Fruit fly (Drosophila melanogaster) whole organism, embryonic: ENCODE measurements around the gene GstT4.
A peak's percentile ranks its signal among the peaks of the same experiment; 100 is the strongest.

Experiments used
- Bgb ChIP-seq: fragments of 200-800 bp; sonication (Bioruptor generic); IDR thresholded peaks from 2 replicates; pipeline ENCODE4 v1.3.6; 2022; ENCODE audit warnings: missing biosample characterization, missing genetic modification characterization; ENCODE audit not compliant: partially characterized antibody
- CG10321 ChIP-seq: fragments of 200-800 bp; sonication (Bioruptor generic); IDR thresholded peaks from 2 replicates; pipeline ENCODE4 v1.3.6; 2022; ENCODE audit warnings: missing biosample characterization, missing genetic modification characterization
- CG11398 ChIP-seq: fragments of 200-800 bp; sonication (Bioruptor generic); optimal IDR thresholded peaks from 2 replicates; lab custom pipeline; 2016; ENCODE audit warnings: missing biosample characterization, missing genetic modification characterization
- CG11504 ChIP-seq: fragments of 200-800 bp; sonication (Bioruptor generic); optimal IDR thresholded peaks from 3 replicates; lab custom pipeline; 2019; ENCODE audit warnings: missing biosample characterization, mild to moderate bottlenecking, missing genetic modification characterization, moderate library complexity
- CG11723 ChIP-seq: fragments of 200-800 bp; sonication (Bioruptor generic); optimal IDR thresholded peaks from 2 replicates; lab custom pipeline; 2017; ENCODE audit warnings: missing biosample characterization, mild to moderate bottlenecking, missing genetic modification characterization
- CG12236 ChIP-seq: fragments of 200-800 bp; sonication (Bioruptor generic); optimal IDR thresholded peaks from 2 replicates; lab custom pipeline; 2016; ENCODE audit warnings: missing biosample characterization, missing genetic modification characterization
- CG12391 ChIP-seq: fragments of 200-800 bp; sonication (Bioruptor generic); optimal IDR thresholded peaks from 3 replicates; lab custom pipeline; 2018; ENCODE audit warnings: missing biosample characterization, mild to moderate bottlenecking, missing genetic modification characterization, moderate library complexity
- CG1602 ChIP-seq: fragments of 200-800 bp; sonication (Bioruptor generic); optimal IDR thresholded peaks from 3 replicates; lab custom pipeline; 2016; ENCODE audit warnings: missing biosample characterization, missing genetic modification characterization
- CG16863 ChIP-seq: fragments of 200-800 bp; sonication (Bioruptor generic); optimal IDR thresholded peaks from 3 replicates; lab custom pipeline; 2016; ENCODE audit warnings: missing biosample characterization, missing genetic modification characterization
- CG17829 ChIP-seq: fragments of 200-800 bp; optimal IDR thresholded peaks from 2 replicates; lab custom pipeline; 2019; ENCODE audit warnings: missing biosample characterization, mild to moderate bottlenecking, missing genetic modification characterization, moderate library complexity
- CG2199 ChIP-seq: fragments of 200-800 bp; sonication (Bioruptor generic); IDR thresholded peaks from 3 replicates; pipeline ENCODE4 v1.3.6; 2022; ENCODE audit warnings: missing biosample characterization, missing genetic modification characterization
- CG30403 ChIP-seq: fragments of 200-800 bp; sonication (Bioruptor generic); optimal IDR thresholded peaks from 3 replicates; lab custom pipeline; 2016; ENCODE audit warnings: missing biosample characterization, missing genetic modification characterization
- CG32767 ChIP-seq: fragments of 200-800 bp; sonication (Bioruptor generic); IDR thresholded peaks from 2 replicates; pipeline ENCODE4 v1.3.6; 2022; ENCODE audit warnings: missing biosample characterization, missing genetic modification characterization
- CG32772 ChIP-seq: fragments of 200-800 bp; sonication (Bioruptor generic); IDR thresholded peaks from 2 replicates; pipeline ENCODE4 v1.3.6; 2022; ENCODE audit warnings: missing biosample characterization, missing genetic modification characterization
- CG6813 ChIP-seq: fragments of 200-800 bp; sonication (Bioruptor generic); optimal IDR thresholded peaks from 2 replicates; lab custom pipeline; 2017; ENCODE audit warnings: missing biosample characterization, missing genetic modification characterization, mild to moderate bottlenecking, moderate library complexity, missing genetic modification reagents
- CG8281 ChIP-seq: fragments of 200-800 bp; sonication (Bioruptor generic); optimal IDR thresholded peaks from 2 replicates; lab custom pipeline; 2018; ENCODE audit warnings: missing biosample characterization, mild to moderate bottlenecking, missing genetic modification characterization, moderate library complexity
- CG8290 ChIP-seq, 3 experiments: fragments of 200-800 bp; sonication (Bioruptor generic); optimal IDR thresholded peaks; 2 replicates each; lab custom pipeline; 2016 to 2019; ENCODE audit warnings: missing biosample characterization in 3 of 3, missing genetic modification characterization in 3 of 3, mild to moderate bottlenecking in 2 of 3, moderate library complexity in 1 of 3
- CG9609 ChIP-seq: fragments of 200-800 bp; sonication (Bioruptor generic); optimal IDR thresholded peaks from 3 replicates; lab custom pipeline; 2016; ENCODE audit warnings: missing biosample characterization, missing genetic modification characterization
- CG9797 ChIP-seq: fragments of 200-800 bp; sonication (Bioruptor generic); optimal IDR thresholded peaks from 3 replicates; lab custom pipeline; 2018; ENCODE audit warnings: missing biosample characterization, mild to moderate bottlenecking, missing genetic modification characterization
- CoRest ChIP-seq: fragments of 200-800 bp; sonication (Bioruptor generic); optimal IDR thresholded peaks from 3 replicates; lab custom pipeline; 2018; ENCODE audit warnings: missing biosample characterization, mild to moderate bottlenecking, missing genetic modification characterization, moderate library complexity
- Dbx ChIP-seq: fragments of 200-800 bp; sonication (Bioruptor generic); IDR thresholded peaks from 3 replicates; pipeline ENCODE4 v1.3.6; 2022; ENCODE audit warnings: missing biosample characterization, missing genetic modification characterization
- Elba2 ChIP-seq: fragments of 200-800 bp; sonication (Bioruptor generic); optimal IDR thresholded peaks from 3 replicates; lab custom pipeline; 2016; ENCODE audit warnings: missing biosample characterization, missing genetic modification characterization
- HLH4C ChIP-seq: fragments of 200-800 bp; sonication (Bioruptor generic); IDR thresholded peaks from 3 replicates; pipeline ENCODE4 v1.3.6; 2022; ENCODE audit warnings: missing biosample characterization, missing genetic modification characterization; ENCODE audit not compliant: partially characterized antibody
- Hr78 ChIP-seq, 2 experiments: fragments of 200-800 bp in 1 of 2; fragments of >200 bp in 1 of 2; sonication (Bioruptor generic) in 1 of 2; optimal IDR thresholded peaks; 2 replicates each; lab custom pipeline; 2017 to 2019; ENCODE audit warnings: missing biosample characterization in 2 of 2, missing genetic modification characterization in 2 of 2, mild to moderate bottlenecking in 1 of 2, moderate library complexity in 1 of 2
- Hsf ChIP-seq: fragments of 200-800 bp; sonication (Bioruptor generic); optimal IDR thresholded peaks from 3 replicates; lab custom pipeline; 2016; ENCODE audit warnings: missing biosample characterization, missing genetic modification characterization
- Lim3 ChIP-seq: fragments of 200-800 bp; sonication (Bioruptor generic); IDR thresholded peaks from 2 replicates; pipeline ENCODE4 v1.3.6; 2022; ENCODE audit warnings: missing biosample characterization, missing genetic modification characterization
- MTF-1 ChIP-seq: fragments of 200-800 bp; sonication (Bioruptor generic); optimal IDR thresholded peaks from 2 replicates; lab custom pipeline; 2018; ENCODE audit warnings: missing biosample characterization, mild to moderate bottlenecking, missing genetic modification characterization, borderline replicate concordance
- NfI ChIP-seq: fragments of 200-800 bp; sonication (Bioruptor generic); optimal IDR thresholded peaks from 3 replicates; lab custom pipeline; 2018; ENCODE audit warnings: missing biosample characterization, mild to moderate bottlenecking, missing genetic modification characterization, moderate library complexity
- PHDP ChIP-seq: fragments of 200-800 bp; sonication (Bioruptor generic); optimal IDR thresholded peaks from 3 replicates; lab custom pipeline; 2018; ENCODE audit warnings: missing biosample characterization, mild to moderate bottlenecking, missing genetic modification characterization, moderate library complexity
- Ravus ChIP-seq: fragments of 200-800 bp; sonication (Bioruptor generic); IDR thresholded peaks from 2 replicates; pipeline ENCODE4 v1.3.6; 2022; ENCODE audit warnings: missing biosample characterization, missing genetic modification characterization
- Spps ChIP-seq: fragments of 200-800 bp; sonication (Bioruptor generic); optimal IDR thresholded peaks from 2 replicates; lab custom pipeline; 2018; ENCODE audit warnings: missing biosample characterization, mild to moderate bottlenecking, missing genetic modification characterization
- Usf ChIP-seq: fragments of 200-800 bp; sonication (Bioruptor generic); optimal IDR thresholded peaks from 2 replicates; lab custom pipeline; 2017; ENCODE audit warnings: missing genotype, missing biosample characterization, missing genetic modification characterization
- Vsx1 ChIP-seq: fragments of 200-800 bp; sonication (Bioruptor generic); optimal IDR thresholded peaks from 2 replicates; lab custom pipeline; 2017; ENCODE audit warnings: missing biosample characterization, mild to moderate bottlenecking, missing genetic modification characterization, missing genetic modification reagents
- Xbp1 ChIP-seq: fragments of 200-800 bp; sonication (Bioruptor generic); optimal IDR thresholded peaks from 3 replicates; lab custom pipeline; 2016; ENCODE audit warnings: missing biosample characterization, mild to moderate bottlenecking, missing genetic modification characterization
- Xrp1 ChIP-seq: fragments of 200-800 bp; sonication (Bioruptor generic); IDR thresholded peaks from 2 replicates; pipeline ENCODE4 v1.3.6; 2022; ENCODE audit warnings: missing biosample characterization, missing genetic modification characterization
- amos ChIP-seq: fragments of 200-800 bp; sonication (Bioruptor generic); IDR thresholded peaks from 2 replicates; pipeline ENCODE4 v1.3.6; 2022; ENCODE audit warnings: missing biosample characterization, missing genetic modification characterization; ENCODE audit not compliant: partially characterized antibody
- bbx ChIP-seq: fragments of 200-800 bp; sonication (Bioruptor generic); IDR thresholded peaks from 2 replicates; pipeline ENCODE4 v1.3.6; 2022; ENCODE audit warnings: missing biosample characterization, missing genetic modification characterization; ENCODE audit not compliant: partially characterized antibody
- fd64A ChIP-seq: fragments of 200-800 bp; sonication (Bioruptor generic); optimal IDR thresholded peaks from 3 replicates; lab custom pipeline; 2018; ENCODE audit warnings: missing biosample characterization, mild to moderate bottlenecking, missing genetic modification characterization
- fd96Cb ChIP-seq: fragments of 200-800 bp; sonication (Bioruptor generic); optimal IDR thresholded peaks from 2 replicates; lab custom pipeline; 2018; ENCODE audit warnings: missing biosample characterization, mild to moderate bottlenecking, missing genetic modification characterization, moderate library complexity
- gsb ChIP-seq: fragments of 200-800 bp; sonication (Bioruptor generic); IDR thresholded peaks from 2 replicates; pipeline ENCODE4 v1.3.6; 2022; ENCODE audit warnings: missing biosample characterization, missing genetic modification characterization
- jigr1 ChIP-seq: fragments of 200-800 bp; sonication (Bioruptor generic); IDR thresholded peaks from 3 replicates; pipeline ENCODE4 v1.3.6; 2022; ENCODE audit warnings: missing biosample characterization, missing genetic modification characterization
- odd ChIP-seq: fragments of 200-800 bp; sonication (Bioruptor generic); optimal IDR thresholded peaks from 2 replicates; lab custom pipeline; 2017; ENCODE audit warnings: missing biosample characterization, mild to moderate bottlenecking, missing genetic modification characterization
- org-1 ChIP-seq: fragments of 200-800 bp; sonication (Bioruptor generic); optimal IDR thresholded peaks from 2 replicates; lab custom pipeline; 2017; ENCODE audit warnings: missing biosample characterization, missing genetic modification characterization
- sens-2 ChIP-seq: fragments of 200-800 bp; sonication (Bioruptor generic); IDR thresholded peaks from 2 replicates; pipeline ENCODE4 v1.3.6; 2022; ENCODE audit warnings: missing biosample characterization, missing genetic modification characterization
- trem ChIP-seq: fragments of 200-800 bp; optimal IDR thresholded peaks from 3 replicates; lab custom pipeline; 2019; ENCODE audit warnings: missing biosample characterization, mild to moderate bottlenecking, missing genetic modification characterization, moderate library complexity
- yki ChIP-seq: fragments of >200 bp; optimal IDR thresholded peaks from 3 replicates; lab custom pipeline; 2018
- zen ChIP-seq: fragments of 200-800 bp; sonication (Bioruptor generic); optimal IDR thresholded peaks from 3 replicates; lab custom pipeline; 2018; ENCODE audit warnings: missing biosample characterization, mild to moderate bottlenecking, missing genetic modification characterization, moderate library complexity

Gene GstT4

DNA sequence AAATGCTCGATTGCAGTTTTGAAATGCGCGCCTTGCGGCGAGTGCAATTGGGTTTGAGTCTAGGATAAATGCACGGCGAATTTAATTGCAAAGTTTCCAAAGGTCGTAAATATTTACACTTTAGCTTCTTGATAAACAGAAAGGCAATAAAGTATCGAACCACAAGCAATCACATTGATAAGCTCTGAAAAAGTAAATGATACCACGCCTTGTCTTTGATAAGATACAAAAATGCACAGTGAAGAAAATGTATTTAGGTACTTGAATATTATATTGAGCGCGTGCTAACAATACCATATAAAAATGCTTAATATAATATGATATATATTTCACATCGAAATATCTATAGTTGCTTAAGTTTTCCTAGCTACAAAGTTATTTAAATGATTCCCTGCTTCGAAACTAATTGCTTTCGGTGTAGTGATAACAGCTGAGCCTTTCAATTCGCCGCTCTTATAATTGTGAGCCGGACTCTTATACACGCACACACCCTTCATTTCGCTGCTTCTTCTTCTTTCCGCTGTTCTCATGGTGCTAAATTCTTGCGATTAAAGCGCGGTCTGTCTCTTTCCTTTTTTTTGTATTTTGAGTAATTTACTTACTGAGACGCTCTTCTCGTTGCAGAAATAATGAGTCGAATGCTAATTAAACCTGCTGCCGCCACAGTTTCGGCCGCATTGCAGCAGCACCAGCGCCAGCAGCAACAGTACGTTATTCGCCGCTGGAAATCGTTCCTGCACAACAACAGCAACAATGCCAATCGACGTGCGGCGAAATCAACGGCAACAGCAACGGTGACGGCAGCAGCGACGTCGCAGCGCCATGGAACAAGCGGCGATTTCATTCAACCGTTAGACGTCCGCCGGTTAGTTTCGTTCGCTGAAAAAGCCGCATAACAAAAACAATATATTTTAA is 31.1 kb upstream of the GstT4 start (continued):
- TF ChIP-seq odd (GFP tag; lab: Kevin White, UChicago) (peak; percentile 68), CG8290 (GFP tag; optimal IDR thresholded peaks at IDR 0.05; lab: Kevin White, UChicago) (peak; percentile 36), CG8290 (tag; optimal IDR thresholded peaks at IDR 0.05; lab: Kevin White, UChicago) (peak in 1 of 2 experiments; percentile 63), CoRest (tag; lab: Kevin White, UChicago) (peak; percentile 89), CG32772 (peak; percentile 79), NfI (peak; percentile 75), CG1602 (GFP tag; lab: Kevin White, UChicago) (peak; percentile 80), org-1 (GFP tag; lab: Kevin White, UChicago) (peak; percentile 68), MTF-1 (GFP tag; lab: Kevin White, UChicago) (peak; percentile 46), bbx (GFP tag; lab: Robert Waterston, UW) (no peak), jigr1 (peak; percentile 44; the same call in 1 of the 3 replicates), Xrp1 (GFP tag; lab: Robert Waterston, UW) (peak; percentile 90), fd64A (GFP tag; lab: Kevin White, UChicago) (peak; percentile 32), PHDP (tag; lab: Kevin White, UChicago) (peak; percentile 90), Ravus (GFP tag; lab: Robert Waterston, UW) (peak; percentile 37), CG11398 (GFP tag; lab: Kevin White, UChicago) (no peak), yki (no peak), CG17829 (tag; lab: Kevin White, UChicago) (peak; percentile 88), zen (peak; percentile 71), Dbx (GFP tag; lab: Robert Waterston, UW) (peak; percentile 77), Vsx1 (peak; percentile 58), CG30403 (GFP tag; lab: Kevin White, UChicago) (peak; percentile 84), Elba2 (GFP tag; lab: Kevin White, UChicago) (no peak), Xbp1 (GFP tag; lab: Kevin White, UChicago) (peak; percentile 86), fd96Cb (peak; percentile 86), amos (no peak), CG6813 (peak; percentile 76), HLH4C (GFP tag; lab: Robert Waterston, UW) (no peak), CG10321 (GFP tag; lab: Robert Waterston, UW) (no peak), CG12236 (GFP tag; lab: Kevin White, UChicago) (no peak), CG16863 (peak; percentile 61), CG12391 (tag; lab: Kevin White, UChicago) (peak; percentile 93), Usf (GFP tag; lab: Kevin White, UChicago) (no peak), trem (tag; lab: Kevin White, UChicago) (peak; percentile 66), CG11504 (tag; lab: Kevin White, UChicago) (peak; percentile 83), Lim3 (GFP tag; lab: Robert Waterston, UW) (0 out of 2 replicates have a peak, but pooled peaks have one; percentile 34), Bgb (no peak), CG9797 (GFP tag; lab: Kevin White, UChicago) (no peak), gsb (GFP tag; lab: Robert Waterston, UW) (peak; percentile 72), CG8281 (tag; lab: Kevin White, UChicago) (peak; percentile 18), Spps (tag; lab: Kevin White, UChicago) (peak; percentile 62), Hsf (GFP tag; lab: Kevin White, UChicago) (peak; percentile 68), sens-2 (GFP tag; lab: Robert Waterston, UW) (0 out of 2 replicates have a peak, but pooled peaks have one; percentile 29), CG11723 (peak; percentile 77), CG9609 (GFP tag; lab: Kevin White, UChicago) (peak; percentile 34), Hr78 (GFP tag; optimal IDR thresholded peaks at IDR 0.05; lab: Kevin White, UChicago) (peak in 1 of 2 experiments; percentile 81), CG2199 (GFP tag; lab: Robert Waterston, UW) (0 out of 3 replicates have a peak, but pooled peaks have one; percentile 65), CG32767 (peak; percentile 79)
